Fruit fly (Drosophila melanogaster) whole organism, wandering third instar larva: Measurements from ENCODE around the gene CG17344.

Experiments used
- dmrt93B ChIP-seq: fragments of 200-800 bp; sonication (Bioruptor generic); optimal IDR thresholded peaks from 2 replicates; lab custom pipeline; 2018; ENCODE audit warnings: missing biosample characterization, mild to moderate bottlenecking, missing genetic modification characterization
- usp ChIP-seq: fragments of >200 bp; optimal IDR thresholded peaks from 2 replicates; lab custom pipeline; 2017; ENCODE audit warnings: missing biosample characterization, missing genetic modification characterization

DNA sequence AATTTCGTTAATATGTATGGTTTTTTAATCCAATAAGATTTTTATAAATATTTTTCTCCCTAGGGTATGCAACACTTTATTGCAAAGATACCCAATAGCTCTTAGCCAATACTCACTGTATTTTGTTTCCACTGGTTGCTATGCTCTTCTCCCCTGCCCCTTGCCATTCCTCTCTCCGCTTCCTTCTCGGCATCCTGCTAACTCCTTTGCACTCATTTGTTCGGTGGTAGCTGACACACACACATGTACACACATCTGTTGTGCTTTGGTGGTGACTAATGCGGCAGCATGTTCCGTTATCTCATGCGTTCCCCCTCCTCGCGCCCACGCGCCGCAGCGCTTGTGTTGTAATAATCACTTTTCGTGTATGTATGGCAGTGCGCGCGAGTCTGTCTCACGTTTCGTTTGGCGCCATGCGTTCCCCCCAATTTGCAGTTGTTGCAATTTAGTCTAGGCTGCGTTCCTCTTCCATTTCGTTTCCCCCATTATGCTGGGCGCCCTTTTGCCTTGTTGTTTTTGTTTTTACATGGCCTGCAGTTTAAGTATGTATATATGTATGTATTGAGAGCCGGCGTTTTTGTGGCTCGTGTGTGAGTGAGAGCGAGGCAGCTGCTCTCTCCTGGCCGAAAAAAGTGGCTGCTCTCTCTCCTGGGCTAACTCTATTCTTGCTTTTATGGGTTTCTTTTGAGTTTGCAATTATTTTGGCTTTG is 33.1 kb downstream of the CG17344 start, which contains the start of gene Polr1D:
- TF ChIP-seq dmrt93B (GFP tag; lab: Kevin White, UChicago) (no peak), usp (GFP tag; lab: Kevin White, UChicago) (no peak)
